Worm (Caenorhabditis elegans) whole organism, young adult: ENCODE measurements around the gene F21D9.3.

ENCODE experiments used
- C06A6.2 ChIP-seq: fragments of 200-800 bp; sonication (Bioruptor generic); conservative IDR thresholded peaks from 2 replicates; pipeline ENCODE4 v1.3.6; 2022; ENCODE audit warnings: missing genetic modification characterization, missing compliant biosample characterization
- F57A8.1 ChIP-seq: fragments of 200-800 bp; sonication (Bioruptor generic); optimal IDR thresholded peaks from 2 replicates; lab custom pipeline; 2018; ENCODE audit warnings: mild to moderate bottlenecking, missing genetic modification characterization, moderate library complexity, missing compliant biosample characterization
- T07F8.4 ChIP-seq: sonication (generic microtip); optimal IDR thresholded peaks from 2 replicates; lab custom pipeline; 2016; ENCODE audit warnings: mild to moderate bottlenecking, missing genetic modification characterization, moderate library complexity, missing compliant biosample characterization
- akir-1 ChIP-seq: fragments of 200-800 bp; sonication (Bioruptor generic); optimal IDR thresholded peaks from 2 replicates; lab custom pipeline; 2018; ENCODE audit warnings: mild to moderate bottlenecking, missing genetic modification characterization, moderate library complexity, missing compliant biosample characterization
- dpl-1 ChIP-seq: fragments of 150-350 bp; optimal IDR thresholded peaks from 2 replicates; lab custom pipeline; 2014; ENCODE audit warnings: missing biosample characterization, missing genetic modification reagents, missing genetic modification characterization
- fkh-3 ChIP-seq: sonication (generic microtip); optimal IDR thresholded peaks from 2 replicates; lab custom pipeline; 2016; ENCODE audit warnings: mild to moderate bottlenecking, missing genetic modification characterization, missing compliant biosample characterization
- lin-40 ChIP-seq: sonication (generic microtip); optimal IDR thresholded peaks from 2 replicates; lab custom pipeline; 2016; ENCODE audit warnings: missing genetic modification characterization, mild to moderate bottlenecking, missing compliant biosample characterization, missing genotype, missing genetic modification reagents

- TF ChIP-seq T07F8.4 (tag; lab: Kevin White, UChicago) (no peak), lin-40 (tag; lab: Kevin White, UChicago) (no peak), akir-1 (no peak), F57A8.1 (no peak), C06A6.2 (GFP tag; lab: Robert Waterston, UW) (no peak), fkh-3 (tag; lab: Kevin White, UChicago) (no peak), dpl-1 (GFP tag; lab: Kevin White, UChicago) (no peak)
These were observed 18.8 kb upstream of the F21D9.3 start for ce11 chrV:19276354-19276753.
